Fruit fly (Drosophila melanogaster) whole organism, embryonic: Measurements from ENCODE around the gene Psn.

Experiments
- Abd-B ChIP-seq: fragments of 200-800 bp; sonication (Bioruptor generic); optimal IDR thresholded peaks from 2 replicates; lab custom pipeline; 2018; ENCODE audit warnings: missing biosample characterization, mild to moderate bottlenecking, missing genetic modification characterization, moderate library complexity
- Asciz ChIP-seq: fragments of 200-800 bp; sonication (Bioruptor generic); optimal IDR thresholded peaks from 2 replicates; lab custom pipeline; 2017; ENCODE audit warnings: missing biosample characterization, mild to moderate bottlenecking, missing genetic modification characterization, missing genetic modification reagents
- Atf-2 ChIP-seq: fragments of 200-800 bp; sonication (Bioruptor generic); optimal IDR thresholded peaks from 2 replicates; lab custom pipeline; 2016; ENCODE audit warnings: missing biosample characterization, missing genetic modification characterization
- B-H1 ChIP-seq: fragments of 200-800 bp; sonication (Bioruptor generic); IDR thresholded peaks from 3 replicates; pipeline ENCODE4 v1.3.6; 2022; ENCODE audit warnings: missing biosample characterization, missing genetic modification characterization
- Bteb2 ChIP-seq: fragments of 200-800 bp; sonication (Bioruptor generic); optimal IDR thresholded peaks from 2 replicates; lab custom pipeline; 2016; ENCODE audit warnings: missing biosample characterization, missing genetic modification characterization
- CG10147 ChIP-seq: fragments of 200-800 bp; sonication (Bioruptor generic); optimal IDR thresholded peaks from 2 replicates; lab custom pipeline; 2019; ENCODE audit warnings: missing biosample characterization, mild to moderate bottlenecking, missing genetic modification characterization, moderate library complexity
- CG10431 ChIP-seq: fragments of 200-800 bp; sonication (Bioruptor generic); optimal IDR thresholded peaks from 3 replicates; lab custom pipeline; 2018; ENCODE audit warnings: missing biosample characterization, mild to moderate bottlenecking, missing genetic modification characterization
- CG11247 ChIP-seq: fragments of 200-800 bp; sonication (Bioruptor generic); IDR thresholded peaks from 2 replicates; pipeline ENCODE4 v1.3.6; 2022; ENCODE audit warnings: missing biosample characterization, missing genetic modification characterization
- CG12299 ChIP-seq: fragments of 200-800 bp; sonication (Bioruptor generic); optimal IDR thresholded peaks from 2 replicates; lab custom pipeline; 2018; ENCODE audit warnings: missing biosample characterization, mild to moderate bottlenecking, missing genetic modification characterization
- CG12744 ChIP-seq: fragments of 200-800 bp; sonication (Bioruptor generic); optimal IDR thresholded peaks from 2 replicates; lab custom pipeline; 2016; ENCODE audit warnings: missing biosample characterization, missing genetic modification characterization
- CG13296 ChIP-seq: fragments of 200-800 bp; sonication (Bioruptor generic); optimal IDR thresholded peaks from 3 replicates; lab custom pipeline; 2018; ENCODE audit warnings: missing biosample characterization, mild to moderate bottlenecking, missing genetic modification characterization
- CG14965 ChIP-seq: fragments of 200-800 bp; sonication (Bioruptor generic); optimal IDR thresholded peaks from 2 replicates; lab custom pipeline; 2016; ENCODE audit warnings: missing biosample characterization, missing genetic modification characterization, borderline replicate concordance
- CG15011 ChIP-seq: fragments of 200-800 bp; sonication (Bioruptor generic); optimal IDR thresholded peaks from 3 replicates; lab custom pipeline; 2018; ENCODE audit warnings: missing biosample characterization, mild to moderate bottlenecking, missing genetic modification characterization
- CG17359 ChIP-seq: fragments of 200-800 bp; sonication (Bioruptor generic); optimal IDR thresholded peaks from 3 replicates; lab custom pipeline; 2018; ENCODE audit warnings: missing biosample characterization, mild to moderate bottlenecking, missing genetic modification characterization, moderate library complexity
- CG3838 ChIP-seq: fragments of 200-800 bp; sonication (Bioruptor generic); optimal IDR thresholded peaks from 3 replicates; lab custom pipeline; 2016; ENCODE audit warnings: missing biosample characterization, missing genetic modification characterization
- CG7745 ChIP-seq: fragments of 200-800 bp; sonication (Bioruptor generic); optimal IDR thresholded peaks from 2 replicates; lab custom pipeline; 2018; ENCODE audit warnings: missing biosample characterization, mild to moderate bottlenecking, missing genetic modification characterization, moderate library complexity
- CG8359 ChIP-seq: fragments of 200-800 bp; sonication (Bioruptor generic); optimal IDR thresholded peaks from 2 replicates; lab custom pipeline; 2017; ENCODE audit warnings: missing biosample characterization, mild to moderate bottlenecking, missing genetic modification characterization, borderline replicate concordance
- CG9876 ChIP-seq: fragments of 200-800 bp; sonication (Bioruptor generic); optimal IDR thresholded peaks from 2 replicates; lab custom pipeline; 2016; ENCODE audit warnings: missing biosample characterization, missing genetic modification characterization
- Dad ChIP-seq: fragments of 200-800 bp; sonication (Bioruptor generic); optimal IDR thresholded peaks from 3 replicates; lab custom pipeline; 2016; ENCODE audit warnings: missing biosample characterization, missing genetic modification characterization
- Deaf1 ChIP-seq: fragments of 200-800 bp; optimal IDR thresholded peaks from 3 replicates; lab custom pipeline; 2019; ENCODE audit warnings: missing biosample characterization, mild to moderate bottlenecking, missing genetic modification characterization, moderate library complexity
- Dek ChIP-seq: fragments of 200-800 bp; sonication (Bioruptor generic); optimal IDR thresholded peaks from 3 replicates; lab custom pipeline; 2019; ENCODE audit warnings: missing biosample characterization, mild to moderate bottlenecking, missing genetic modification characterization, moderate library complexity
- Dp ChIP-seq: fragments of 200-800 bp; sonication (Bioruptor generic); optimal IDR thresholded peaks from 2 replicates; lab custom pipeline; 2018; ENCODE audit warnings: missing biosample characterization, mild to moderate bottlenecking, missing genetic modification characterization, moderate library complexity
- Fer3 ChIP-seq: fragments of 200-800 bp; sonication (Bioruptor generic); optimal IDR thresholded peaks from 2 replicates; lab custom pipeline; 2018; ENCODE audit warnings: missing biosample characterization, mild to moderate bottlenecking, missing genetic modification characterization, moderate library complexity
- Gsc ChIP-seq: fragments of 200-800 bp; sonication (Bioruptor generic); IDR thresholded peaks from 2 replicates; pipeline ENCODE4 v1.3.6; 2022; ENCODE audit warnings: missing biosample characterization, missing genetic modification characterization
- H15 ChIP-seq: fragments of 200-800 bp; sonication (Bioruptor generic); IDR thresholded peaks from 3 replicates; pipeline ENCODE4 v1.3.6; 2022; ENCODE audit warnings: missing biosample characterization, missing genetic modification characterization
- HLH3B ChIP-seq: fragments of 200-800 bp; sonication (Bioruptor generic); IDR thresholded peaks from 2 replicates; pipeline ENCODE4 v1.3.6; 2022; ENCODE audit warnings: missing biosample characterization, missing genetic modification characterization
- HLHmδ ChIP-seq: fragments of 200-800 bp; sonication (Bioruptor generic); optimal IDR thresholded peaks from 2 replicates; lab custom pipeline; 2018; ENCODE audit warnings: missing biosample characterization, mild to moderate bottlenecking, missing genetic modification characterization, moderate library complexity
- Neu2 ChIP-seq: fragments of 200-800 bp; sonication (Bioruptor generic); optimal IDR thresholded peaks from 3 replicates; lab custom pipeline; 2016; ENCODE audit warnings: missing biosample characterization, missing genetic modification characterization, borderline replicate concordance
- bowl ChIP-seq: fragments of 200-800 bp; sonication (Bioruptor generic); IDR thresholded peaks from 2 replicates; pipeline ENCODE4 v1.3.6; 2022; ENCODE audit warnings: missing biosample characterization, missing genetic modification characterization
- cg ChIP-seq: fragments of 200-800 bp; sonication (Bioruptor generic); optimal IDR thresholded peaks from 3 replicates; lab custom pipeline; 2019; ENCODE audit warnings: missing biosample characterization, mild to moderate bottlenecking, missing genetic modification characterization, moderate library complexity
- esg ChIP-seq: fragments of 200-800 bp; sonication (Bioruptor generic); conservative IDR thresholded peaks from 2 replicates; pipeline ENCODE4 v1.3.6; 2022; ENCODE audit warnings: missing biosample characterization, missing genetic modification characterization
- gem ChIP-seq: fragments of 200-800 bp; sonication (Bioruptor generic); optimal IDR thresholded peaks from 2 replicates; lab custom pipeline; 2019; ENCODE audit warnings: missing biosample characterization, mild to moderate bottlenecking, missing genetic modification characterization, moderate library complexity
- gsb ChIP-seq: fragments of 200-800 bp; sonication (Bioruptor generic); IDR thresholded peaks from 2 replicates; pipeline ENCODE4 v1.3.6; 2022; ENCODE audit warnings: missing biosample characterization, missing genetic modification characterization
- h ChIP-seq: fragments of >200 bp; optimal IDR thresholded peaks from 2 replicates; lab custom pipeline; 2017
- hb ChIP-seq: fragments of 200-800 bp; sonication (Bioruptor generic); IDR thresholded peaks from 3 replicates; pipeline ENCODE4 v1.3.6; 2022; ENCODE audit warnings: missing biosample characterization, missing genetic modification characterization; ENCODE audit not compliant: partially characterized antibody
- ken ChIP-seq: fragments of 200-800 bp; sonication (Bioruptor generic); IDR thresholded peaks from 3 replicates; pipeline ENCODE4 v1.3.6; 2022; ENCODE audit warnings: missing biosample characterization, missing genetic modification characterization
- mld ChIP-seq: fragments of 200-800 bp; sonication (Bioruptor generic); IDR thresholded peaks from 3 replicates; pipeline ENCODE4 v1.3.6; 2022; ENCODE audit warnings: missing biosample characterization, missing genetic modification characterization; ENCODE audit not compliant: partially characterized antibody
- nerfin-1 ChIP-seq: fragments of 200-800 bp; sonication (Bioruptor generic); optimal IDR thresholded peaks from 3 replicates; lab custom pipeline; 2019; ENCODE audit warnings: missing biosample characterization, mild to moderate bottlenecking, missing genetic modification characterization, moderate library complexity
- pan ChIP-seq, 4 experiments: fragments of >200 bp in 3 of 4; fragments of 200-800 bp in 1 of 4; sonication (Bioruptor generic) in 1 of 4; optimal IDR thresholded peaks in 3 of 4; IDR thresholded peaks in 1 of 4; 2 replicates each; pipeline versions ENCODE4 v1.3.6 to Lab custom; 2017 to 2022; ENCODE audit warnings: missing biosample characterization in 2 of 4, missing genetic modification characterization in 2 of 4, mixed read lengths in 1 of 4
- pfk ChIP-seq: fragments of 200-800 bp; sonication (Bioruptor generic); optimal IDR thresholded peaks from 2 replicates; lab custom pipeline; 2018; ENCODE audit warnings: missing biosample characterization, mild to moderate bottlenecking, missing genetic modification characterization, moderate library complexity
- prd ChIP-seq, 3 experiments: fragments of >200 bp in 2 of 3; fragments of 200-800 bp in 1 of 3; sonication (Bioruptor generic) in 1 of 3; optimal IDR thresholded peaks in 2 of 3; IDR thresholded peaks in 1 of 3; 2 replicates in 2 of 3; 3 replicates in 1 of 3; pipeline versions ENCODE4 v1.3.6 to Lab custom; 2017 to 2022; ENCODE audit warnings: missing biosample characterization in 1 of 3, missing genetic modification characterization in 1 of 3
- ro ChIP-seq: fragments of 200-800 bp; sonication (Bioruptor generic); IDR thresholded peaks from 2 replicates; pipeline ENCODE4 v1.3.6; 2022; ENCODE audit warnings: missing biosample characterization, missing genetic modification characterization
- seq ChIP-seq: fragments of 200-800 bp; sonication (Bioruptor generic); IDR thresholded peaks from 2 replicates; pipeline ENCODE4 v1.3.6; 2022; ENCODE audit warnings: missing biosample characterization, missing genetic modification characterization
- so ChIP-seq: fragments of 200-800 bp; sonication (Bioruptor generic); IDR thresholded peaks from 3 replicates; pipeline ENCODE4 v1.3.6; 2022; ENCODE audit warnings: missing biosample characterization, missing genetic modification characterization
- sob ChIP-seq: fragments of 200-800 bp; sonication (Bioruptor generic); IDR thresholded peaks from 2 replicates; pipeline ENCODE4 v1.3.6; 2022; ENCODE audit warnings: missing biosample characterization, missing genetic modification characterization
- unpg ChIP-seq: fragments of 200-800 bp; sonication (Bioruptor generic); optimal IDR thresholded peaks from 3 replicates; lab custom pipeline; 2018; ENCODE audit warnings: missing biosample characterization, mild to moderate bottlenecking, missing genetic modification characterization, moderate library complexity
- vfl ChIP-seq: fragments of 200-800 bp; sonication (Bioruptor generic); optimal IDR thresholded peaks from 2 replicates; lab custom pipeline; 2016; ENCODE audit warnings: missing biosample characterization, missing genetic modification characterization
- wek ChIP-seq: fragments of 200-800 bp; sonication (Bioruptor generic); optimal IDR thresholded peaks from 3 replicates; lab custom pipeline; 2018; ENCODE audit warnings: missing biosample characterization, mild to moderate bottlenecking, missing genetic modification characterization, moderate library complexity
- zen ChIP-seq: fragments of 200-800 bp; sonication (Bioruptor generic); optimal IDR thresholded peaks from 3 replicates; lab custom pipeline; 2018; ENCODE audit warnings: missing biosample characterization, mild to moderate bottlenecking, missing genetic modification characterization, moderate library complexity
- zen2 ChIP-seq: fragments of 200-800 bp; sonication (Bioruptor generic); IDR thresholded peaks from 3 replicates; pipeline ENCODE4 v1.3.6; 2022; ENCODE audit warnings: missing biosample characterization, missing genetic modification characterization; ENCODE audit not compliant: partially characterized antibody

Psn gene

DNA sequence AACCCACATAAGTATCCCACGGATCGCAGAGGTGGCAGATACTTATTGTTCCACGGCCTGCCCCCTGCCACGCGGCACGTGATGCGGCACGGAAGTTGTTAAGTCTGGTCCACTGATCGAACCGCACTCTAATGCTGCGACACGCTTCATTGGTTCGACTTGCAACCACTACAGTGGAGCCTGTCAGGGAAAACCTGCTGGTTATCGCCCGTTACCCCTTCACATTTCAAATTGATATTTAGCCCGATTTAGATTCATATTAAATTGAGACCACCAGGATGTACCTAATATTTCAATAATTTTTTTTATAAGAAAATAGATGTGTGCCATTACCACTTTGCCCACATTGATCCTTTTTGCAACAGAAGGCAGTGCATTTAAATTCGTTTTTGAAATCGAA, 15.1 kb downstream of the Psn start (continued):
- TF ChIP-seq nerfin-1 (tag; lab: Kevin White, UChicago) (no peak), HLH3B (GFP tag; lab: Robert Waterston, UW) (no peak), CG3838 (no peak), sob (no peak), h (lab: Kevin White, UChicago) (no peak), esg (0 out of 2 replicates have a peak, but pooled peaks have one; percentile 8), Fer3 (tag; lab: Kevin White, UChicago) (no peak), CG7745 (tag; lab: Kevin White, UChicago) (no peak), CG14965 (no peak), mld (GFP tag; lab: Robert Waterston, UW) (no peak), Dek (tag; lab: Kevin White, UChicago) (no peak), CG13296 (GFP tag; lab: Kevin White, UChicago) (no peak), Deaf1 (tag; lab: Kevin White, UChicago) (no peak), CG9876 (GFP tag; lab: Kevin White, UChicago) (no peak), prd (optimal IDR thresholded peaks at IDR 0.05; lab: Kevin White, UChicago) (no peak), prd (GFP tag; IDR thresholded peaks at IDR 0.05; lab: Robert Waterston, UW) (peak; percentile 34; the same call in 1 of the 3 replicates), Gsc (GFP tag; lab: Robert Waterston, UW) (no peak), zen2 (no peak), Dad (GFP tag; lab: Kevin White, UChicago) (no peak), pan (optimal IDR thresholded peaks at IDR 0.05; lab: Kevin White, UChicago) (no peak), pan (GFP tag; optimal IDR thresholded peaks at IDR 0.05 in 1 of 2, IDR thresholded peaks at IDR 0.05 in 1 of 2) (no peak), Bteb2 (GFP tag; lab: Kevin White, UChicago) (no peak), seq (GFP tag; lab: Robert Waterston, UW) (no peak), Atf-2 (GFP tag; lab: Kevin White, UChicago) (no peak), CG11247 (GFP tag; lab: Robert Waterston, UW) (no peak), wek (GFP tag; lab: Kevin White, UChicago) (no peak), cg (GFP tag; lab: Kevin White, UChicago) (no peak), bowl (no peak), CG17359 (tag; lab: Kevin White, UChicago) (no peak), CG10147 (no peak), gem (peak; percentile 55), CG10431 (GFP tag; lab: Kevin White, UChicago) (no peak), Asciz (no peak), pfk (no peak), H15 (GFP tag; lab: Robert Waterston, UW) (no peak), Neu2 (no peak), CG15011 (GFP tag; lab: Kevin White, UChicago) (no peak), CG12744 (GFP tag; lab: Kevin White, UChicago) (no peak), zen (tag; lab: Kevin White, UChicago) (no peak), ken (GFP tag; lab: Robert Waterston, UW) (peak; percentile 45; the same call in 1 of the 3 replicates), CG8359 (GFP tag; lab: Kevin White, UChicago) (no peak), Abd-B (GFP tag; lab: Kevin White, UChicago) (no peak), hb (GFP tag; lab: Robert Waterston, UW) (no peak), so (GFP tag; lab: Robert Waterston, UW) (no peak), gsb (GFP tag; lab: Robert Waterston, UW) (no peak), CG12299 (tag; lab: Kevin White, UChicago) (no peak), Dp (no peak), B-H1 (GFP tag; lab: Robert Waterston, UW) (no peak), vfl (GFP tag; lab: Kevin White, UChicago) (no peak), HLHmδ (GFP tag; lab: Kevin White, UChicago) (peak; percentile 80), unpg (GFP tag; lab: Kevin White, UChicago) (peak; percentile 38), ro (GFP tag; lab: Robert Waterston, UW) (no peak)
